Fruit fly (Drosophila melanogaster) S2 (cell line): ENCODE measurements around the gene Tpc1.

Source experiments
- CG8478 ChIP-seq: fragments of >200 bp; optimal IDR thresholded peaks from 2 replicates; lab custom pipeline; 2018
- CTCF ChIP-seq, 2 experiments: fragments of >200 bp; optimal IDR thresholded peaks; 2 replicates each; lab custom pipeline; 2018

DNA sequence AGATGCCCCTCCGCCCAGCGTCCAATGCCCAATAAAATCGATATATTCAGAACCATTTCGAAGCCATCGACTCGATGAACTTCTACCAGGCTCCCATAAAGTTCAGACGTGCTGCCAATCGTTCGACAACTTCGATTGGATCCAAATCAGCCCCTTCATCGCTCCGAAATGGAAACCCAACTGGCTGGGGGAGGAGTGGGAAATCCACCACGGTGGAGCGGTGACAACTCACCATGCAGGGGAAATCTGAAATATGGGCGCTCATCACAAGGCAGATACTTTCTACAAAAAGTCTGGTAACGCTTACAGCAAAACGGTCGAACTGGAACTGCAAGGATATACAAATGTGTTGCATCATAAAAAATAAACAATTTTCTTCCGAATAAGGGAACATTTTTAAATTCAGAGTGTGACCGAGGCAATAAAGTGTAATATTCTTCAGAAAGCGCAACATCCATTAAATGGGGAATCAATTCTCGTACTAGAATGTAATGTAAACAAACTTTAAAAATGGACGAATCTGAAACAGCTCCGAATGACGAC is 29.7 kb downstream of the Tpc1 start, which contains the start of gene CG4565:
- TF ChIP-seq CG8478 (lab: Kevin White, UChicago) = no peak
- no peak for TF ChIP-seq CTCF (optimal IDR thresholded peaks at IDR 0.05; lab: Kevin White, UChicago)
